Fruit fly (Drosophila melanogaster): ENCODE measurements around the gene Dus1.

Dus1 gene

dm6 chr2L:219441-220033, 52.0 kb downstream of the Dus1 start:
- TF ChIP-seq Pif1B (GFP tag; optimal IDR thresholded peaks at IDR 0.05) (no peak), Pif1A (GFP tag; optimal IDR thresholded peaks at IDR 0.05) (no peak), CG8159 (tag; optimal IDR thresholded peaks at IDR 0.05) (no peak), D1 (tag; optimal IDR thresholded peaks at IDR 0.05) (no peak), rn (GFP tag; IDR thresholded peaks at IDR 0.05) (no peak), CG8301 (tag; optimal IDR thresholded peaks at IDR 0.05) (no peak), EcR (GFP tag; optimal IDR thresholded peaks at IDR 0.05) (no peak), CG9948 (tag; optimal IDR thresholded peaks at IDR 0.05) (no peak), CG10348 (GFP tag; IDR thresholded peaks at IDR 0.05) (no peak), CG12605 (GFP tag; IDR thresholded peaks at IDR 0.05) (no peak), CG15710 (tag; optimal IDR thresholded peaks at IDR 0.05) (no peak), CG32121 (GFP tag; IDR thresholded peaks at IDR 0.05) (no peak), Ets98B (GFP tag; IDR thresholded peaks at IDR 0.05) (no peak), CG34367 (tag; optimal IDR thresholded peaks at IDR 0.05) (no peak)

- TF ChIP-seq CG10348 (GFP tag; IDR thresholded peaks at IDR 0.05): no peak
- TF ChIP-seq CG4496 (GFP tag; IDR thresholded peaks at IDR 0.05): 0 out of 3 replicates have a peak, but pooled peaks have one; percentile 25
These were observed 64.3 kb downstream of the Dus1 start, which contains the start of the genes Tbc1d15-17 and CG11617 for dm6 chr2L:207129-207813. Gene Tbc1d15-17 (plus strand): TSS chr2L:207179. Gene CG11617 (minus strand): TSS chr2L:207297.

dm6 chr2L:206556-206955, 65.0 kb downstream of the Dus1 start:
- TF ChIP-seq CG32121 (GFP tag; IDR thresholded peaks at IDR 0.05) (no peak), gl (tag; optimal IDR thresholded peaks at IDR 0.05) (no peak), CG8301 (tag; optimal IDR thresholded peaks at IDR 0.05) (no peak), CG13204 (GFP tag; optimal IDR thresholded peaks at IDR 0.05) (no peak), EcR (GFP tag; optimal IDR thresholded peaks at IDR 0.05) (no peak), CG8159 (tag; optimal IDR thresholded peaks at IDR 0.05) (no peak), CG10348 (GFP tag; IDR thresholded peaks at IDR 0.05) (no peak), CG34367 (tag; optimal IDR thresholded peaks at IDR 0.05) (no peak), Pif1A (GFP tag; optimal IDR thresholded peaks at IDR 0.05) (no peak), CG9948 (tag; optimal IDR thresholded peaks at IDR 0.05) (no peak), CG17806 (tag; optimal IDR thresholded peaks at IDR 0.05) (no peak), rn (GFP tag; IDR thresholded peaks at IDR 0.05) (no peak)

- TF ChIP-seq CG34367 (tag; optimal IDR thresholded peaks at IDR 0.05) (no peak), D1 (tag; optimal IDR thresholded peaks at IDR 0.05) (no peak), CG12605 (GFP tag; IDR thresholded peaks at IDR 0.05) (no peak), CG8301 (tag; optimal IDR thresholded peaks at IDR 0.05) (no peak), EcR (GFP tag; optimal IDR thresholded peaks at IDR 0.05) (no peak), Pif1B (GFP tag; optimal IDR thresholded peaks at IDR 0.05) (no peak), CG17806 (tag; optimal IDR thresholded peaks at IDR 0.05) (no peak), Ets98B (GFP tag; IDR thresholded peaks at IDR 0.05) (no peak), CG14655 (GFP tag; optimal IDR thresholded peaks at IDR 0.05) (no peak), Pif1A (GFP tag; optimal IDR thresholded peaks at IDR 0.05) (no peak), rn (GFP tag; IDR thresholded peaks at IDR 0.05) (no peak), CG9948 (tag; optimal IDR thresholded peaks at IDR 0.05) (no peak), CG32121 (GFP tag; IDR thresholded peaks at IDR 0.05) (no peak)
These were observed 67.0 kb downstream of the Dus1 start for dm6 chr2L:204557-204956.

dm6 chr2L:203529-204127, 67.9 kb downstream of the Dus1 start, which contains the start of gene mRpL10:
Gene mRpL10 (plus strand): TSS chr2L:203779.
- TF ChIP-seq CG13204 (GFP tag; optimal IDR thresholded peaks at IDR 0.05) (no peak), Ets98B (GFP tag; IDR thresholded peaks at IDR 0.05) (no peak), CG17806 (tag; optimal IDR thresholded peaks at IDR 0.05) (peak; percentile 9), fd96Ca (GFP tag; IDR thresholded peaks at IDR 0.05) (no peak), CG4496 (GFP tag; IDR thresholded peaks at IDR 0.05) (no peak), CG15710 (tag; optimal IDR thresholded peaks at IDR 0.05) (peak; percentile 11)
